Fruit fly (Drosophila melanogaster): ENCODE measurements around the gene Cf2.
A peak's percentile ranks its signal among the peaks of the same experiment; 100 is the strongest.

Cf2 gene

dm6 chr2L:4837772-4838397 is 45.0 kb downstream of the Cf2 start, which contains the start of the genes tank and CG12194:
TSS of gene tank (minus strand) at chr2L:4837999.
TSS of gene CG12194 (plus strand) at chr2L:4838347.
- TF ChIP-seq CG12299 (tag; optimal IDR thresholded peaks at IDR 0.05) (peak; percentile 95), bigmax (GFP tag; optimal IDR thresholded peaks at IDR 0.05) (peak; percentile 82), CG3838 (GFP tag; optimal IDR thresholded peaks at IDR 0.05) (peak; percentile 97), sqz (GFP tag; optimal IDR thresholded peaks at IDR 0.05) (no peak), phol (tag; optimal IDR thresholded peaks at IDR 0.05) (peak; percentile 98), sens-2 (GFP tag; IDR thresholded peaks at IDR 0.05) (peak; percentile 99), CG10543 (GFP tag; optimal IDR thresholded peaks at IDR 0.05) (peak; percentile 81), nom (GFP tag; optimal IDR thresholded peaks at IDR 0.05) (peak; percentile 92), Fer1 (GFP tag; optimal IDR thresholded peaks at IDR 0.05) (peak; percentile 98), disco-r (GFP tag; optimal IDR thresholded peaks at IDR 0.05) (peak; percentile 98), CG13296 (GFP tag; optimal IDR thresholded peaks at IDR 0.05) (peak; percentile 92), gro (GFP tag; optimal IDR thresholded peaks at IDR 0.05) (peak; percentile 98), Med (GFP tag) (peak; percentile 100), bsh (GFP tag; optimal IDR thresholded peaks at IDR 0.05) (peak; percentile 98 to 99), CG31388 (GFP tag; optimal IDR thresholded peaks at IDR 0.05) (peak; percentile 98), mam (GFP tag; optimal IDR thresholded peaks at IDR 0.05) (peak; percentile 99), CG7372 (GFP tag; IDR thresholded peaks at IDR 0.05) (peak; percentile 98), CG14050 (GFP tag; IDR thresholded peaks at IDR 0.05) (peak; percentile 99), fd3F (GFP tag; optimal IDR thresholded peaks at IDR 0.05) (peak; percentile 97), CoRest (tag; optimal IDR thresholded peaks at IDR 0.05) (peak; percentile 98), slp2 (GFP tag; optimal IDR thresholded peaks at IDR 0.05) (peak; percentile 99), sima (GFP tag; optimal IDR thresholded peaks at IDR 0.05) (peak; percentile 96), fru (optimal IDR thresholded peaks at IDR 0.05) (no peak), dmrt11E (tag; optimal IDR thresholded peaks at IDR 0.05) (peak; percentile 98), corto (GFP tag; optimal IDR thresholded peaks at IDR 0.05) (peak; percentile 96), CG34376 (GFP tag; optimal IDR thresholded peaks at IDR 0.05) (peak; percentile 82), cas (GFP tag; IDR thresholded peaks at IDR 0.05) (peak; percentile 98), CG8359 (GFP tag; optimal IDR thresholded peaks at IDR 0.05; ENCODE audit: borderline replicate concordance) (peak; percentile 93), stwl (tag; optimal IDR thresholded peaks at IDR 0.05) (peak; percentile 84), z (GFP tag; IDR thresholded peaks at IDR 0.05) (peak; percentile 86), Dip3 (GFP tag; optimal IDR thresholded peaks at IDR 0.05) (peak; percentile 98), CG2875 (GFP tag; optimal IDR thresholded peaks at IDR 0.05) (peak; percentile 99), zen (tag; optimal IDR thresholded peaks at IDR 0.05) (peak; percentile 98), CG32772 (GFP tag; IDR thresholded peaks at IDR 0.05) (peak; percentile 100), so (GFP tag; IDR thresholded peaks at IDR 0.05) (peak; percentile 99), CG16813 (GFP tag; IDR thresholded peaks at IDR 0.05; ENCODE audit: partially characterized antibody) (peak; percentile 82), CG14014 (GFP tag; IDR thresholded peaks at IDR 0.05) (peak; percentile 99), lola (GFP tag; optimal IDR thresholded peaks at IDR 0.05) (peak in 1 of 3 experiments; percentile 95), eyg (GFP tag; optimal IDR thresholded peaks at IDR 0.05) (peak; percentile 99), CG4424 (GFP tag; optimal IDR thresholded peaks at IDR 0.05) (peak; percentile 99), ase (GFP tag; IDR thresholded peaks at IDR 0.05) (peak; percentile 99), H15 (GFP tag; IDR thresholded peaks at IDR 0.05) (peak; percentile 99), salm (tag; optimal IDR thresholded peaks at IDR 0.05) (peak; percentile 98), gsb (GFP tag; IDR thresholded peaks at IDR 0.05) (peak; percentile 98), crp (GFP tag; optimal IDR thresholded peaks at IDR 0.05) (peak; percentile 40 to 78), CG2129 (GFP tag; IDR thresholded peaks at IDR 0.05; ENCODE audit: partially characterized antibody) (peak; percentile 33; the same call in 1 of the 2 replicates), ato (GFP tag; IDR thresholded peaks at IDR 0.05; ENCODE audit: partially characterized antibody) (0 out of 2 replicates have a peak, but pooled peaks have one; percentile 47), CrebB (tag; optimal IDR thresholded peaks at IDR 0.05) (peak; percentile 98), CG43689 (GFP tag; IDR thresholded peaks at IDR 0.05) (peak; percentile 99)
